Fruit fly (Drosophila melanogaster): ENCODE data around the gene Atg4b.

DNA sequence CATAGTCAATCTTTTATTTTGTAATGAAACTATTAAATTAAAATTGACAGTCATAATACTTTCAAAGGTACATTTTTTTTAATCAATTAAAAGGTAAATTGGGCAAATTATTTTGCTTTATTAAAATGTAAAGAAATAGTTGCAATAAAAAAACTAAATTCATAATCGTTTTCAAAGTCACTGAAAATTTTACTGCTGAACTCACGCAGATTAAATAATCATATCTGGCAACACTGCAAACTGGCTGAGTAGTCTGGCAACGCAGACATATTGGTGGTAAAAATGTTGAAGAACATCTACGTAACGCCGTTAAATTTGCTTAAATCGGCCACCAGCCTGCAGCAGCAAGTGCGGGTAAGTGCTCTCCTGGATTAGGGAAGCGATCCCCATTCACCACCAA, 26.3 kb downstream of the Atg4b start, which contains the start of gene mRpL9:
- TF ChIP-seq CG4496 (GFP tag; IDR thresholded peaks at IDR 0.05) (no peak), EcR (GFP tag; optimal IDR thresholded peaks at IDR 0.05) (no peak), CG14655 (GFP tag; optimal IDR thresholded peaks at IDR 0.05) (no peak), Pif1A (GFP tag; optimal IDR thresholded peaks at IDR 0.05) (no peak), D1 (tag; optimal IDR thresholded peaks at IDR 0.05) (no peak), CG32121 (GFP tag; IDR thresholded peaks at IDR 0.05) (no peak), CG13204 (GFP tag; optimal IDR thresholded peaks at IDR 0.05) (no peak), CG8301 (tag; optimal IDR thresholded peaks at IDR 0.05) (no peak), CG10348 (GFP tag; IDR thresholded peaks at IDR 0.05) (no peak)
